Worm (Caenorhabditis elegans) whole organism, young adult: ENCODE measurements around the gene C16A3.2.
A peak's percentile ranks its signal among the peaks of the same experiment; 100 is the strongest.

Experiments
- B0019.2 ChIP-seq: fragments of 200-800 bp; sonication (Bioruptor generic); conservative IDR thresholded peaks from 2 replicates; pipeline ENCODE4 v1.3.6; 2022; ENCODE audit warnings: missing genetic modification reagents, missing genetic modification characterization, missing compliant biosample characterization
- B0336.3 ChIP-seq: fragments of 200-800 bp; sonication (Bioruptor generic); IDR thresholded peaks from 2 replicates; pipeline ENCODE4 v1.3.6; 2022; ENCODE audit warnings: missing genetic modification characterization, missing compliant biosample characterization
- C06A6.2 ChIP-seq: fragments of 200-800 bp; sonication (Bioruptor generic); conservative IDR thresholded peaks from 2 replicates; pipeline ENCODE4 v1.3.6; 2022; ENCODE audit warnings: missing genetic modification characterization, missing compliant biosample characterization
- F10E7.11 ChIP-seq: sonication (generic microtip); optimal IDR thresholded peaks from 2 replicates; lab custom pipeline; 2017; ENCODE audit warnings: mild to moderate bottlenecking, missing genetic modification characterization, moderate library complexity, missing compliant biosample characterization
- F33H1.4 ChIP-seq: fragments of 200-800 bp; sonication (Bioruptor generic); IDR thresholded peaks from 2 replicates; pipeline ENCODE4 v1.3.6; 2022; ENCODE audit warnings: missing genetic modification reagents, missing genetic modification characterization, missing compliant biosample characterization
- F37B4.10 ChIP-seq: fragments of 200-800 bp; sonication (Bioruptor generic); IDR thresholded peaks from 2 replicates; pipeline ENCODE4 v1.3.6; 2022; ENCODE audit warnings: missing genetic modification characterization, missing compliant biosample characterization
- F39B2.1 ChIP-seq: fragments of 200-800 bp; sonication (Bioruptor generic); IDR thresholded peaks from 2 replicates; pipeline ENCODE4 v1.3.6; 2022; ENCODE audit warnings: missing genetic modification reagents, missing genetic modification characterization, missing compliant biosample characterization
- T07F8.4 ChIP-seq: sonication (generic microtip); optimal IDR thresholded peaks from 2 replicates; lab custom pipeline; 2016; ENCODE audit warnings: mild to moderate bottlenecking, missing genetic modification characterization, moderate library complexity, missing compliant biosample characterization
- Y95B8A.8 ChIP-seq: fragments of 200-800 bp; sonication (Bioruptor generic); IDR thresholded peaks from 2 replicates; pipeline ENCODE4 v1.3.6; 2022; ENCODE audit warnings: missing genetic modification reagents, missing genetic modification characterization, missing compliant biosample characterization
- aptf-2 ChIP-seq: fragments of 200-800 bp; sonication (Bioruptor generic); conservative IDR thresholded peaks from 2 replicates; pipeline ENCODE4 v1.3.6; 2022; ENCODE audit warnings: missing genetic modification reagents, missing genetic modification characterization, missing compliant biosample characterization
- attf-5 ChIP-seq: fragments of 200-800 bp; sonication (Bioruptor generic); optimal IDR thresholded peaks from 2 replicates; lab custom pipeline; 2018; ENCODE audit warnings: mild to moderate bottlenecking, missing genetic modification characterization, missing compliant biosample characterization
- attf-6 ChIP-seq: fragments of 200-800 bp; sonication (Bioruptor generic); IDR thresholded peaks from 2 replicates; pipeline ENCODE4 v1.3.6; 2022; ENCODE audit warnings: missing genetic modification reagents, missing genetic modification characterization, missing compliant biosample characterization
- bed-2 ChIP-seq: fragments of 200-800 bp; sonication (Bioruptor generic); IDR thresholded peaks from 2 replicates; pipeline ENCODE4 v1.3.6; 2022; ENCODE audit warnings: missing genetic modification reagents, missing genetic modification characterization, missing compliant biosample characterization
- ceh-100 ChIP-seq: fragments of 200-800 bp; sonication (Bioruptor generic); IDR thresholded peaks from 2 replicates; pipeline ENCODE4 v1.3.6; 2022; ENCODE audit warnings: missing genetic modification reagents, missing genetic modification characterization, missing compliant biosample characterization
- ceh-40 ChIP-seq: fragments of 200-800 bp; sonication (Bioruptor generic); IDR thresholded peaks from 2 replicates; pipeline ENCODE4 v1.3.6; 2022; ENCODE audit warnings: missing genetic modification characterization, missing compliant biosample characterization
- dpff-1 ChIP-seq: sonication (generic microtip); optimal IDR thresholded peaks from 2 replicates; lab custom pipeline; 2017; ENCODE audit warnings: mild to moderate bottlenecking, missing genetic modification characterization, missing compliant biosample characterization
- dpl-1 ChIP-seq: fragments of 150-350 bp; optimal IDR thresholded peaks from 2 replicates; lab custom pipeline; 2014; ENCODE audit warnings: missing biosample characterization, missing genetic modification reagents, missing genetic modification characterization
- efl-1 ChIP-seq: fragments of 150-350 bp; optimal IDR thresholded peaks from 2 replicates; lab custom pipeline; 2014; ENCODE audit warnings: missing biosample characterization, missing genetic modification reagents, missing genetic modification characterization
- egl-44 ChIP-seq: fragments of 200-800 bp; sonication (Bioruptor generic); IDR thresholded peaks from 2 replicates; pipeline ENCODE4 v1.3.6; 2022; ENCODE audit warnings: missing genetic modification reagents, missing genetic modification characterization, missing compliant biosample characterization
- ets-4 ChIP-seq: fragments of 200-800 bp; sonication (Bioruptor generic); optimal IDR thresholded peaks from 2 replicates; lab custom pipeline; 2018; ENCODE audit warnings: mild to moderate bottlenecking, missing genetic modification characterization, missing compliant biosample characterization
- him-1 ChIP-seq: sonication (generic microtip); optimal IDR thresholded peaks from 2 replicates; lab custom pipeline; 2016; ENCODE audit warnings: missing genotype, missing genetic modification reagents, missing genetic modification characterization, missing compliant biosample characterization
- hlh-12 ChIP-seq: sonication (generic microtip); optimal IDR thresholded peaks from 2 replicates; lab custom pipeline; 2016; ENCODE audit warnings: missing genetic modification characterization, missing compliant biosample characterization
- hmg-1.2 ChIP-seq: fragments of 200-800 bp; sonication (Bioruptor generic); IDR thresholded peaks from 2 replicates; pipeline ENCODE4 v1.3.6; 2022; ENCODE audit warnings: missing genetic modification reagents, missing genetic modification characterization, missing compliant biosample characterization
- hmg-20 ChIP-seq: fragments of 200-800 bp; sonication (Bioruptor generic); IDR thresholded peaks from 2 replicates; pipeline ENCODE4 v1.3.6; 2022; ENCODE audit warnings: missing genetic modification reagents, missing genetic modification characterization, missing compliant biosample characterization
- let-607 ChIP-seq, 2 experiments: fragments of 200-800 bp in 1 of 2; sonication (Bioruptor generic) in 1 of 2; sonication (generic microtip) in 1 of 2; optimal IDR thresholded peaks; 2 replicates each; lab custom pipeline; 2016 to 2018; ENCODE audit warnings: mild to moderate bottlenecking in 2 of 2, missing compliant biosample characterization in 2 of 2, missing genetic modification characterization in 2 of 2, moderate library complexity in 2 of 2, missing genotype in 1 of 2
- lin-26 ChIP-seq: fragments of 200-800 bp; sonication (Bioruptor generic); IDR thresholded peaks from 2 replicates; pipeline ENCODE4 v1.3.6; 2022; ENCODE audit warnings: missing genetic modification reagents, missing genetic modification characterization, missing compliant biosample characterization
- lin-35 ChIP-seq, 3 experiments: fragments of 150-350 bp in 2 of 3; sonication (generic microtip) in 1 of 3; optimal IDR thresholded peaks; 2 replicates each; lab custom pipeline; 2014 to 2018; ENCODE audit warnings: missing biosample characterization in 3 of 3, missing genetic modification characterization in 3 of 3, missing genetic modification reagents in 3 of 3
- madf-6 ChIP-seq: fragments of 200-800 bp; sonication (Bioruptor generic); IDR thresholded peaks from 2 replicates; pipeline ENCODE4 v1.3.6; 2022; ENCODE audit warnings: missing genetic modification reagents, missing genetic modification characterization, missing compliant biosample characterization
- madf-8 ChIP-seq: fragments of 200-800 bp; sonication (Bioruptor generic); conservative IDR thresholded peaks from 2 replicates; pipeline ENCODE4 v1.3.6; 2022; ENCODE audit warnings: missing genetic modification reagents, missing genetic modification characterization, missing compliant biosample characterization
- mxl-1 ChIP-seq: sonication (generic microtip); optimal IDR thresholded peaks from 2 replicates; lab custom pipeline; 2016; ENCODE audit warnings: missing genetic modification characterization, missing compliant biosample characterization
- nhr-80 ChIP-seq: sonication (generic microtip); optimal IDR thresholded peaks from 2 replicates; lab custom pipeline; 2016; ENCODE audit warnings: missing genetic modification characterization, missing compliant biosample characterization
- pha-4 ChIP-seq: fragments of 150-350 bp; sonication (generic microtip); optimal IDR thresholded peaks from 2 replicates; lab custom pipeline; 2014; ENCODE audit warnings: missing biosample characterization, missing genetic modification reagents, missing genetic modification characterization
- snpc-3.4 ChIP-seq: sonication (generic microtip); optimal IDR thresholded peaks from 2 replicates; lab custom pipeline; 2017; ENCODE audit warnings: missing genetic modification characterization, mild to moderate bottlenecking, missing compliant biosample characterization, antibody characterized with exemption, moderate library complexity, missing genotype, missing genetic modification reagents
- somi-1 ChIP-seq: fragments of 200-800 bp; sonication (Bioruptor generic); optimal IDR thresholded peaks from 2 replicates; lab custom pipeline; 2018; ENCODE audit warnings: mild to moderate bottlenecking, missing genetic modification characterization, missing compliant biosample characterization
- sptf-2 ChIP-seq: fragments of 200-800 bp; sonication (Bioruptor generic); optimal IDR thresholded peaks from 2 replicates; lab custom pipeline; 2018; ENCODE audit warnings: mild to moderate bottlenecking, missing genetic modification characterization, missing compliant biosample characterization
- tbx-9 ChIP-seq: sonication (generic microtip); optimal IDR thresholded peaks from 2 replicates; lab custom pipeline; 2016; ENCODE audit warnings: borderline replicate concordance, missing genetic modification characterization, inconsistent platforms, missing compliant biosample characterization
- tlf-1 ChIP-seq: fragments of 200-800 bp; sonication (Bioruptor generic); optimal IDR thresholded peaks from 2 replicates; lab custom pipeline; 2018; ENCODE audit warnings: mild to moderate bottlenecking, missing genetic modification characterization, missing compliant biosample characterization
- unc-62 ChIP-seq: fragments of 150-350 bp; optimal IDR thresholded peaks from 2 replicates; lab custom pipeline; 2014; ENCODE audit warnings: missing biosample characterization, missing genetic modification reagents, missing genetic modification characterization
- xnd-1 ChIP-seq: sonication (generic microtip); optimal IDR thresholded peaks from 2 replicates; lab custom pipeline; 2016; ENCODE audit warnings: missing genotype, missing genetic modification reagents, missing genetic modification characterization, missing compliant biosample characterization
- ztf-3 ChIP-seq: fragments of 200-800 bp; sonication (Bioruptor generic); optimal IDR thresholded peaks from 2 replicates; lab custom pipeline; 2018; ENCODE audit warnings: mild to moderate bottlenecking, missing genetic modification characterization, missing compliant biosample characterization
- ztf-6 ChIP-seq: fragments of 200-800 bp; sonication (Bioruptor generic); IDR thresholded peaks from 2 replicates; pipeline ENCODE4 v1.3.6; 2022; ENCODE audit warnings: missing genetic modification reagents, missing genetic modification characterization, missing compliant biosample characterization

The C16A3.2 gene

ce11 chrIII:6402346-6402745, 12.7 kb downstream of the C16A3.2 start:
- TF ChIP-seq somi-1 (GFP tag; lab: Kevin White, UChicago) (peak; percentile 33), tlf-1 (GFP tag; lab: Kevin White, UChicago) (no peak)

- TF ChIP-seq ets-4 (GFP tag; lab: Kevin White, UChicago) (no peak), unc-62 (peak; percentile 81), nhr-80 (peak; percentile 49), let-607 (tag; optimal IDR thresholded peaks at IDR 0.05; lab: Kevin White, UChicago) (peak in 1 of 2 experiments; percentile 37)
Measured at ce11 chrIII:6402810-6403209, 13.2 kb downstream of the C16A3.2 start.

DNA sequence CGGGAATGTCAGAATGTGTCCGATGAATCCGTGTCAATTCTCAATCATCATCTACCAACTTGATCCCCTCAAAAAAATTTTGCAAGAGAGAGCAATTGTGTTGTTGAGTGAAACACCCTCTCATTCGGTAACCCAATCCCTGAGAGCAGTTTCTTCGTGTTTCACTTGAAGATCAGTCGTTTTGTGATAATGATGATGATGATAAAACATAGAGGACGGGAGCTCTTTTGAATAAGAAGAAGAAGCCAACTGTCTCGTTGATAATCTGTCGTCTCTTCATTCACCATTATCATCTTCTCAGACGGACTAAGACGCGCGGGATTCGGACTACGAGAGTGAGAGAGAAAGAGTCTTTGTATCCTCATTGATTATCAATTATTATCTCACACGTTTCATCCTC, 15.5 kb downstream of the C16A3.2 start:
- TF ChIP-seq B0019.2 (GFP tag; lab: Robert Waterston, UW) (no peak), lin-26 (GFP tag; lab: Robert Waterston, UW) (no peak), dpl-1 (GFP tag; lab: Kevin White, UChicago) (no peak), efl-1 (GFP tag; lab: Kevin White, UChicago) (no peak), mxl-1 (no peak), ceh-40 (GFP tag; lab: Robert Waterston, UW) (no peak), ets-4 (GFP tag; lab: Kevin White, UChicago) (no peak), F37B4.10 (GFP tag; lab: Robert Waterston, UW) (no peak), hmg-1.2 (GFP tag; lab: Robert Waterston, UW) (no peak), xnd-1 (tag; lab: Kevin White, UChicago) (no peak), B0336.3 (GFP tag; lab: Robert Waterston, UW) (no peak)

ce11 chrIII:6406829-6407228, 17.2 kb downstream of the C16A3.2 start, which contains the start of gene let-756:
Gene let-756 (plus strand): TSS chrIII:6407129.
- TF ChIP-seq unc-62 (no peak), T07F8.4 (tag; lab: Kevin White, UChicago) (no peak), bed-2 (GFP tag; lab: Robert Waterston, UW) (no peak), lin-35 (GFP tag; optimal IDR thresholded peaks at IDR 0.05; lab: Kevin White, UChicago) (no peak), ztf-3 (no peak), dpff-1 (no peak), sptf-2 (GFP tag; lab: Kevin White, UChicago) (no peak), ets-4 (GFP tag; lab: Kevin White, UChicago) (no peak), F10E7.11 (no peak), attf-6 (GFP tag; lab: Robert Waterston, UW) (no peak)

DNA sequence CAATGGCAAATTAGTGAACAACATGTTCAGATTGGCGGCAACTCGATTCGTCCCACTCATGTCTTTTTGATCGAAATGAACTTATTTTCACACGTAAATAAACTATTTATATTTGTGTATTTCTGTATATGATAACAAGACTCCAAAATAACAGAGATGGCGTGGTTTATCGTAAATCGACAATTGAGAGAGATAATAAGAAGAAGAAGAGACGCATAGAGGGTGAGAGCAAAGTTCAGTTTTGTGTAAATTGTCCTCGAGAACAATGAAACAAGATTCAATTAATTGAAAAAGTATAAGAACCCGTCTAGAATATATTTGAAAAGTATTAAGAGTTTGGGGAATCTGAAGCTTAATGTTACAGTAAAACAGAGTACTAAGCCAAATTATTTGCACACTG, 21.8 kb downstream of the C16A3.2 start:
- TF ChIP-seq snpc-3.4 (tag; lab: Kevin White, UChicago) (no peak), nhr-80 (peak; percentile 3)

ce11 chrIII:6411914-6412313, 22.3 kb downstream of the C16A3.2 start, which contains the start of gene C05D11.5:
Gene C05D11.5 (minus strand): TSS chrIII:6412014.
- TF ChIP-seq egl-44 (GFP tag; lab: Robert Waterston, UW) (no peak), ztf-6 (GFP tag; lab: Robert Waterston, UW) (no peak), aptf-2 (GFP tag; lab: Robert Waterston, UW) (no peak), attf-5 (GFP tag; lab: Kevin White, UChicago) (no peak), ceh-40 (GFP tag; lab: Robert Waterston, UW) (no peak), him-1 (tag; lab: Kevin White, UChicago) (no peak), hlh-12 (tag; lab: Kevin White, UChicago) (no peak), madf-8 (GFP tag; lab: Robert Waterston, UW) (no peak), tlf-1 (GFP tag; lab: Kevin White, UChicago) (no peak), bed-2 (GFP tag; lab: Robert Waterston, UW) (no peak), tbx-9 (tag; lab: Kevin White, UChicago) (no peak), hmg-20 (GFP tag; lab: Robert Waterston, UW) (no peak), ceh-100 (GFP tag; lab: Robert Waterston, UW) (no peak), C06A6.2 (GFP tag; lab: Robert Waterston, UW) (no peak), F39B2.1 (GFP tag; lab: Robert Waterston, UW) (no peak), F33H1.4 (GFP tag; lab: Robert Waterston, UW) (no peak), madf-6 (GFP tag; lab: Robert Waterston, UW) (no peak), Y95B8A.8 (no peak), pha-4 (tag; lab: Kevin White, UChicago) (no peak)
